Worm (Caenorhabditis elegans): ENCODE measurements around the gene Y7A9D.1.

- TF ChIP-seq T22C8.4 (GFP tag; IDR thresholded peaks at IDR 0.05) (no peak), klf-2 (GFP tag; conservative IDR thresholded peaks at IDR 0.05) (no peak), flt-1 (GFP tag; IDR thresholded peaks at IDR 0.05) (no peak), ztf-29 (GFP tag; IDR thresholded peaks at IDR 0.05) (no peak), tab-1 (GFP tag; IDR thresholded peaks at IDR 0.05) (no peak; the same call in 1 of the 2 replicates)
Measured at ce11 chrIV:16421903-16422557, 40.0 kb upstream of the Y7A9D.1 start.

All from whole organism, midembryonic.